Fruit fly (Drosophila melanogaster) whole organism, prepupa: ENCODE results near the gene CG33286.

Source experiments
- CG10631 ChIP-seq: fragments of 200-800 bp; sonication (Bioruptor generic); optimal IDR thresholded peaks from 2 replicates; lab custom pipeline; 2016; ENCODE audit warnings: missing biosample characterization, missing genetic modification characterization
- CG10669 ChIP-seq: fragments of 200-800 bp; sonication (Bioruptor generic); optimal IDR thresholded peaks from 3 replicates; lab custom pipeline; 2018; ENCODE audit warnings: missing biosample characterization, mild to moderate bottlenecking, missing genetic modification characterization, moderate library complexity
- CG11294 ChIP-seq: fragments of 200-800 bp; sonication (Bioruptor generic); IDR thresholded peaks from 2 replicates; pipeline ENCODE4 v1.3.6; 2022; ENCODE audit warnings: missing biosample characterization, missing genetic modification characterization
- CG11902 ChIP-seq: fragments of 200-800 bp; sonication (Bioruptor generic); optimal IDR thresholded peaks from 3 replicates; lab custom pipeline; 2016; ENCODE audit warnings: missing biosample characterization, missing genetic modification characterization
- CG1621 ChIP-seq: fragments of 200-800 bp; sonication (Bioruptor generic); optimal IDR thresholded peaks from 3 replicates; lab custom pipeline; 2018; ENCODE audit warnings: missing biosample characterization, mild to moderate bottlenecking, missing genetic modification characterization
- CG3032 ChIP-seq: fragments of 200-800 bp; optimal IDR thresholded peaks from 2 replicates; lab custom pipeline; 2019; ENCODE audit warnings: missing biosample characterization, mild to moderate bottlenecking, missing genetic modification characterization, moderate library complexity
- CG32006 ChIP-seq: fragments of 200-800 bp; sonication (Bioruptor generic); optimal IDR thresholded peaks from 3 replicates; lab custom pipeline; 2017; ENCODE audit warnings: missing biosample characterization, mild to moderate bottlenecking, missing genetic modification characterization
- CG3919 ChIP-seq: fragments of 200-800 bp; sonication (Bioruptor generic); optimal IDR thresholded peaks from 3 replicates; lab custom pipeline; 2016; ENCODE audit warnings: missing biosample characterization, missing genetic modification characterization
- CG4318 ChIP-seq: fragments of 200-800 bp; sonication (Bioruptor generic); optimal IDR thresholded peaks from 3 replicates; lab custom pipeline; 2017; ENCODE audit warnings: missing biosample characterization, mild to moderate bottlenecking, missing genetic modification characterization
- CG6163 ChIP-seq: fragments of 200-800 bp; sonication (Bioruptor generic); IDR thresholded peaks from 3 replicates; pipeline ENCODE4 v1.3.6; 2022; ENCODE audit warnings: missing biosample characterization, missing genetic modification characterization
- CG6792 ChIP-seq: fragments of 200-800 bp; sonication (Bioruptor generic); optimal IDR thresholded peaks from 3 replicates; lab custom pipeline; 2016; ENCODE audit warnings: missing biosample characterization, missing genetic modification characterization
- CG6808 ChIP-seq: fragments of 200-800 bp; sonication (Bioruptor generic); optimal IDR thresholded peaks from 3 replicates; lab custom pipeline; 2017; ENCODE audit warnings: missing biosample characterization, missing genetic modification characterization, mild to moderate bottlenecking, moderate library complexity, missing genetic modification reagents
- CG7368 ChIP-seq: fragments of 200-800 bp; sonication (Bioruptor generic); optimal IDR thresholded peaks from 3 replicates; lab custom pipeline; 2016; ENCODE audit warnings: missing biosample characterization, missing genetic modification characterization
- CG8119 ChIP-seq: fragments of 200-800 bp; sonication (Bioruptor generic); IDR thresholded peaks from 3 replicates; pipeline ENCODE4 v1.3.6; 2022; ENCODE audit warnings: missing biosample characterization, missing genetic modification characterization
- CG8632 ChIP-seq: fragments of 200-800 bp; sonication (Bioruptor generic); optimal IDR thresholded peaks from 3 replicates; lab custom pipeline; 2016; ENCODE audit warnings: missing biosample characterization, missing genetic modification characterization
- Eip75B ChIP-seq: fragments of 200-800 bp; sonication (Bioruptor generic); optimal IDR thresholded peaks from 3 replicates; lab custom pipeline; 2016; ENCODE audit warnings: missing biosample characterization, missing genetic modification characterization
- Eip78C ChIP-seq: fragments of 200-800 bp; sonication (Bioruptor generic); peaks from one replicate; lab custom pipeline; 2016; ENCODE audit warnings: missing biosample characterization, missing genetic modification characterization
- Eip93F ChIP-seq: fragments of 200-800 bp; sonication (Bioruptor generic); optimal IDR thresholded peaks from 2 replicates; lab custom pipeline; 2016; ENCODE audit warnings: missing biosample characterization, mild to moderate bottlenecking, missing genetic modification characterization
- Ets21C ChIP-seq: fragments of 200-800 bp; sonication (Bioruptor generic); optimal IDR thresholded peaks from 3 replicates; lab custom pipeline; 2016; ENCODE audit warnings: missing biosample characterization, missing genetic modification characterization
- Ets96B ChIP-seq: fragments of 200-800 bp; optimal IDR thresholded peaks from 2 replicates; lab custom pipeline; 2019; ENCODE audit warnings: missing biosample characterization, mild to moderate bottlenecking, missing genetic modification characterization, moderate library complexity
- Gug ChIP-seq: fragments of 200-800 bp; sonication (Bioruptor generic); IDR thresholded peaks from 2 replicates; pipeline ENCODE4 v1.3.6; 2022; ENCODE audit warnings: missing biosample characterization, missing genetic modification characterization
- Hr39 ChIP-seq: fragments of 200-800 bp; sonication (Bioruptor generic); optimal IDR thresholded peaks from 2 replicates; lab custom pipeline; 2016; ENCODE audit warnings: missing biosample characterization, missing genetic modification characterization
- Hr4 ChIP-seq: fragments of 200-800 bp; sonication (Bioruptor generic); optimal IDR thresholded peaks from 3 replicates; lab custom pipeline; 2016; ENCODE audit warnings: missing biosample characterization, missing genetic modification characterization
- Lpt ChIP-seq: fragments of 200-800 bp; sonication (Bioruptor generic); optimal IDR thresholded peaks from 3 replicates; lab custom pipeline; 2016; ENCODE audit warnings: missing biosample characterization, missing genetic modification characterization
- Met ChIP-seq: fragments of 200-800 bp; sonication (Bioruptor generic); optimal IDR thresholded peaks from 3 replicates; lab custom pipeline; 2016; ENCODE audit warnings: missing biosample characterization, missing genetic modification characterization
- OdsH ChIP-seq: fragments of 200-800 bp; sonication (Bioruptor generic); optimal IDR thresholded peaks from 3 replicates; lab custom pipeline; 2016; ENCODE audit warnings: missing biosample characterization, missing genetic modification characterization
- Smox ChIP-seq: fragments of 200-800 bp; sonication (Bioruptor generic); optimal IDR thresholded peaks from 3 replicates; lab custom pipeline; 2016; ENCODE audit warnings: missing biosample characterization, missing genetic modification characterization
- Sox102F ChIP-seq: fragments of 200-800 bp; sonication (Bioruptor generic); optimal IDR thresholded peaks from 2 replicates; lab custom pipeline; 2016; ENCODE audit warnings: missing biosample characterization, mild to moderate bottlenecking, missing genetic modification characterization
- achi ChIP-seq: fragments of 200-800 bp; sonication (Bioruptor generic); optimal IDR thresholded peaks from 3 replicates; lab custom pipeline; 2016; ENCODE audit warnings: missing biosample characterization, missing genetic modification characterization
- cyc ChIP-seq: fragments of 200-800 bp; sonication (Bioruptor generic); optimal IDR thresholded peaks from 3 replicates; lab custom pipeline; 2016; ENCODE audit warnings: missing biosample characterization, missing genetic modification characterization
- dac ChIP-seq: fragments of 200-800 bp; sonication (Bioruptor generic); optimal IDR thresholded peaks from 2 replicates; lab custom pipeline; 2017; ENCODE audit warnings: missing biosample characterization, mild to moderate bottlenecking, missing genetic modification characterization
- dsx ChIP-seq: fragments of 200-800 bp; optimal IDR thresholded peaks from 3 replicates; lab custom pipeline; 2019; ENCODE audit warnings: missing biosample characterization, mild to moderate bottlenecking, missing genetic modification characterization, moderate library complexity; ENCODE audit not compliant: poor library complexity, severe bottlenecking
- eg ChIP-seq: fragments of 200-800 bp; sonication (Bioruptor generic); IDR thresholded peaks from 3 replicates; pipeline ENCODE4 v1.3.6; 2022; ENCODE audit warnings: missing biosample characterization, missing genetic modification characterization
- esn ChIP-seq: fragments of 200-800 bp; sonication (Bioruptor generic); optimal IDR thresholded peaks from 2 replicates; lab custom pipeline; 2016; ENCODE audit warnings: missing biosample characterization, mild to moderate bottlenecking, missing genetic modification characterization, moderate library complexity
- fd59A ChIP-seq: fragments of 200-800 bp; sonication (Bioruptor generic); optimal IDR thresholded peaks from 2 replicates; lab custom pipeline; 2017; ENCODE audit warnings: missing biosample characterization, mild to moderate bottlenecking, missing genetic modification characterization, missing genetic modification reagents
- fkh ChIP-seq: fragments of 200-800 bp; sonication (Bioruptor generic); optimal IDR thresholded peaks from 3 replicates; lab custom pipeline; 2017; ENCODE audit warnings: missing biosample characterization, mild to moderate bottlenecking, missing genetic modification characterization, moderate library complexity
- lz ChIP-seq: fragments of 200-800 bp; sonication (Bioruptor generic); optimal IDR thresholded peaks from 3 replicates; lab custom pipeline; 2016; ENCODE audit warnings: missing biosample characterization, missing genetic modification characterization
- net ChIP-seq: fragments of 200-800 bp; sonication (Bioruptor generic); optimal IDR thresholded peaks from 3 replicates; lab custom pipeline; 2016; ENCODE audit warnings: missing biosample characterization, missing genetic modification characterization
- pdm3 ChIP-seq: fragments of 200-800 bp; sonication (Bioruptor generic); optimal IDR thresholded peaks from 3 replicates; lab custom pipeline; 2016; ENCODE audit warnings: missing biosample characterization, missing genetic modification characterization
- spab ChIP-seq: fragments of 200-800 bp; sonication (Bioruptor generic); optimal IDR thresholded peaks from 2 replicates; lab custom pipeline; 2017; ENCODE audit warnings: missing biosample characterization, mild to moderate bottlenecking, missing genetic modification characterization, missing genetic modification reagents
- ss ChIP-seq, 2 experiments: fragments of 200-800 bp; sonication (Bioruptor generic); optimal IDR thresholded peaks; 2 replicates in 1 of 2; 3 replicates in 1 of 2; lab custom pipeline; 2017 to 2018; ENCODE audit warnings: mild to moderate bottlenecking in 2 of 2, missing biosample characterization in 2 of 2, missing genetic modification characterization in 2 of 2, moderate library complexity in 1 of 2
- svp ChIP-seq: fragments of 200-800 bp; sonication (Bioruptor generic); peaks from one replicate; lab custom pipeline; 2016; ENCODE audit warnings: missing biosample characterization, missing genetic modification characterization
- vri ChIP-seq: fragments of 200-800 bp; sonication (Bioruptor generic); optimal IDR thresholded peaks from 3 replicates; lab custom pipeline; 2016; ENCODE audit warnings: missing biosample characterization, mild to moderate bottlenecking, missing genetic modification characterization

Gene CG33286

dm6 chr3L:21010846-21011607, 36.5 kb upstream of the CG33286 start (continued):
- TF ChIP-seq lz (GFP tag; lab: Kevin White, UChicago) (no peak), CG3919 (GFP tag; lab: Kevin White, UChicago) (peak; percentile 32), ss (GFP tag; optimal IDR thresholded peaks at IDR 0.05; lab: Kevin White, UChicago) (peak; percentile 3 to 8), CG7368 (no peak), fd59A (GFP tag; lab: Kevin White, UChicago) (peak; percentile 9), CG3032 (tag; lab: Kevin White, UChicago) (no peak), Ets21C (GFP tag; lab: Kevin White, UChicago) (no peak), fkh (GFP tag; lab: Kevin White, UChicago) (peak; percentile 69), Lpt (GFP tag; lab: Kevin White, UChicago) (peak; percentile 37), spab (no peak), Sox102F (GFP tag; lab: Kevin White, UChicago) (peak; percentile 45), Ets96B (tag; lab: Kevin White, UChicago) (peak; percentile 25), svp (GFP tag; lab: Kevin White, UChicago) (peak; percentile 67), CG11902 (GFP tag; lab: Kevin White, UChicago) (no peak), Eip93F (GFP tag; lab: Kevin White, UChicago) (no peak), Smox (GFP tag; lab: Kevin White, UChicago) (peak; percentile 59), dsx (GFP tag; lab: Kevin White, UChicago) (peak; percentile 13), net (GFP tag; lab: Kevin White, UChicago) (peak; percentile 57), esn (GFP tag; lab: Kevin White, UChicago) (peak; percentile 61)
- TF ChIP-seq, all 60 proteins: peak for 39

dm6 chr3L:21009405-21010120, 35.1 kb upstream of the CG33286 start:
- TF ChIP-seq CG11294 = peak; percentile 69
- peak; percentile 35 for TF ChIP-seq CG6808
- peak; percentile 71 for TF ChIP-seq OdsH (GFP tag; lab: Kevin White, UChicago)
- TF ChIP-seq fd59A (GFP tag; lab: Kevin White, UChicago) = peak; percentile 12
- TF ChIP-seq CG8632 (GFP tag; lab: Kevin White, UChicago) = peak; percentile 78
- peak; percentile 46 for TF ChIP-seq dac
- peak; percentile 81 for TF ChIP-seq cyc (GFP tag; lab: Kevin White, UChicago)
- TF ChIP-seq esn (GFP tag; lab: Kevin White, UChicago) = peak; percentile 88
- TF ChIP-seq CG1621 (tag; lab: Kevin White, UChicago) = peak; percentile 46
- TF ChIP-seq Ets96B (tag; lab: Kevin White, UChicago) = peak; percentile 31
- peak; percentile 95 for TF ChIP-seq Eip78C (GFP tag; lab: Kevin White, UChicago)
- TF ChIP-seq dsx (GFP tag; lab: Kevin White, UChicago) = peak; percentile 76
- TF ChIP-seq Ets21C (GFP tag; lab: Kevin White, UChicago) = peak; percentile 74
- TF ChIP-seq Lpt (GFP tag; lab: Kevin White, UChicago) = peak; percentile 68
- TF ChIP-seq Gug (GFP tag; lab: Robert Waterston, UW) = peak; percentile 61
- peak; percentile 86 for TF ChIP-seq lz (GFP tag; lab: Kevin White, UChicago)
- TF ChIP-seq CG7368 = peak; percentile 60
- TF ChIP-seq Eip75B (GFP tag; lab: Kevin White, UChicago) = peak; percentile 87
- TF ChIP-seq CG4318 (GFP tag; lab: Kevin White, UChicago) = peak; percentile 27
- peak; percentile 22 to 43 for TF ChIP-seq ss (GFP tag; optimal IDR thresholded peaks at IDR 0.05; lab: Kevin White, UChicago)
- TF ChIP-seq CG32006 (GFP tag; lab: Kevin White, UChicago) = peak; percentile 73
- TF ChIP-seq CG10631 (GFP tag; lab: Kevin White, UChicago) = peak; percentile 78
- TF ChIP-seq fkh (GFP tag; lab: Kevin White, UChicago) = no peak
- TF ChIP-seq CG10669 (GFP tag; lab: Kevin White, UChicago) = peak; percentile 60
- peak; percentile 82 for TF ChIP-seq Smox (GFP tag; lab: Kevin White, UChicago)
- TF ChIP-seq pdm3 (GFP tag; lab: Kevin White, UChicago) = peak; percentile 84
- peak; percentile 85 for TF ChIP-seq Hr39 (GFP tag; lab: Kevin White, UChicago)
- TF ChIP-seq svp (GFP tag; lab: Kevin White, UChicago) = peak; percentile 91
- TF ChIP-seq achi (GFP tag; lab: Kevin White, UChicago) = peak; percentile 87
- peak; percentile 82; the same call in 2 of the 3 replicates for TF ChIP-seq CG8119 (GFP tag; lab: Robert Waterston, UW)
- TF ChIP-seq Hr4 (GFP tag; lab: Kevin White, UChicago) = peak; percentile 69
- TF ChIP-seq Eip93F (GFP tag; lab: Kevin White, UChicago) = no peak
- TF ChIP-seq spab = peak; percentile 34
- peak; percentile 88 for TF ChIP-seq Met
- peak; percentile 78 for TF ChIP-seq CG6792 (GFP tag; lab: Kevin White, UChicago)
- peak; percentile 91 for TF ChIP-seq CG6163 (GFP tag; lab: Robert Waterston, UW)
- TF ChIP-seq eg (GFP tag; lab: Robert Waterston, UW) = peak; percentile 82
- peak; percentile 78 for TF ChIP-seq vri (GFP tag; lab: Kevin White, UChicago)
- TF ChIP-seq CG3032 (tag; lab: Kevin White, UChicago) = no peak
